Fruit fly (Drosophila melanogaster): ENCODE measurements around the gene Top1.
A peak's percentile ranks its signal among the peaks of the same experiment; 100 is the strongest.

The Top1 gene

DNA sequence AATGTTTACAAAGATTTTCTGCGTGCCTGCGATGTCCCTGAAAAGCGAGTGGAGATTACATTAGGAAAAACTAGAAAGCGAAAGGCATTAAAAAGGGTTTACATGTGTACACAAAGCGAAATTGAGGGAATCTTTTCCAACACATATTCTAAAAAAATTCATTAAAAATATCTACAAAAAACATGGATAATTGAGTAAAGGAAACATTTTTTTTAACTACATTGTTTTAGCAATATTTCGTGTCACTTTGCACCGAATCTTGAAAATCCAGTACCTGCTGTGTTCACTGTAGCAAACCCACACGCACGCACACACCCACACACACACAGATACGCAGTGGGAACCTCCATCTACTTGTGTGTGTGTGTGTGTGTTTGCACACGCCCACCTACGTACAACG, 15.1 kb upstream of the Top1 start (continued):
- TF ChIP-seq h (GFP tag; optimal IDR thresholded peaks at IDR 0.05) (peak; percentile 27), rgr (GFP tag; optimal IDR thresholded peaks at IDR 0.05) (no peak)

DNA sequence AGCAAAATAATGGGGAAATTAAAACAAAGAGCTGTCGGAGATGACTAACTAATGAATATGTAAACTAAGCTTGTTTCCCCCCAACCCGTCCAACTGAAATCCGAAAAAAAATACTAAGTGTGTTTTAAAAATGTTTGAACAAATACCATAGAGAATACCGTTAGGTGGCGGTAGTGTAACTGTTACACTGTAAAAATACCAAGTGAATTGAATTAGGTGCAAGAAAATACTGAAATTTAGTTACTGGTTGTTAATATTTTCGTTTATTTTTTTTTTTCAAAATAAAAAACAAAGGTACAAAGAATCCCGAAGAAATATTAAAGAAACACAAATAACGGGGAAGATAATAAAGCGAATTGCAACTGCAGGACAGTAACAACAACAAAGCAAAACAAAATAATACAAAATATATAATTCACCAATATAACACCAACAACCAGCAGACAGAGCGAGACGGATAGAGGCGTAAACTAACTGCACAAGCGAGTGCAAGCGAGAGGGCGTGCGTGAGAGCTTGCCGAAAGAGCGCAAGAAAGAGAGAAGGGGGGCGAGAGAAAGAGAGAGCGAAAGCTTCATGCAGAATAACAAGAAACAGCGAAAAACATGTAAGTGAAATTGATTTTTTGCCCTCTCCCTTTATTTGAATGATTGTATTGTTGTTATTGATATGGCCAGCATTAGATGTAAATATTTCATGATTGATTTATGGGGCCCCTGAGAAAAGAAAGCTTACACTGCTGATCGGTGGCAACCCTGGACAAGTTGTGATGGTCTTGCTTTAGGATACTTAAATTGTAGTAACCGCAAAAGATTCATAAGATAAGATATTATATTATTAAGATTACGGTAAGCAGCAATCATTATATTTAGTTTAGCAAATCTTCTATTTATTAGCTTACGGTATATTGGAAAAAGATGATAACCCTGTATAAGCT, 13.0 kb upstream of the Top1 start:
- TF ChIP-seq Jra (GFP tag; optimal IDR thresholded peaks at IDR 0.05) = no peak
- TF ChIP-seq h (GFP tag; optimal IDR thresholded peaks at IDR 0.05) = peak; percentile 15
- TF ChIP-seq CG32264 (GFP tag; optimal IDR thresholded peaks at IDR 0.05) = no peak
- TF ChIP-seq Hnf4 (GFP tag; optimal IDR thresholded peaks at IDR 0.05) = peak; percentile 28
- no peak for TF ChIP-seq ey (GFP tag; optimal IDR thresholded peaks at IDR 0.05)
- TF ChIP-seq Sp1 (GFP tag; optimal IDR thresholded peaks at IDR 0.05) = peak; percentile 15
- peak; percentile 9 for TF ChIP-seq brk (GFP tag; optimal IDR thresholded peaks at IDR 0.05)
- peak; percentile 2 for TF ChIP-seq rgr (GFP tag; optimal IDR thresholded peaks at IDR 0.05)
- no peak for TF ChIP-seq CrebA (GFP tag; optimal IDR thresholded peaks at IDR 0.05; ENCODE audit: borderline replicate concordance)
- TF ChIP-seq psq (GFP tag; optimal IDR thresholded peaks at IDR 0.05) = peak; percentile 74
- no peak for TF ChIP-seq Hr78 (GFP tag; optimal IDR thresholded peaks at IDR 0.05)
- TF ChIP-seq dl (GFP tag; optimal IDR thresholded peaks at IDR 0.05; ENCODE audit: insufficient read depth in 1 of 2, partially characterized antibody in 2 of 2) = peak; percentile 38 to 59
- no peak for TF ChIP-seq Myc (optimal IDR thresholded peaks at IDR 0.05)
- no peak for TF ChIP-seq Rel (GFP tag; optimal IDR thresholded peaks at IDR 0.05)
- TF ChIP-seq Rel (tag; optimal IDR thresholded peaks at IDR 0.05) = peak; percentile 67
- peak; percentile 44 for TF ChIP-seq jim (GFP tag; optimal IDR thresholded peaks at IDR 0.05)
- no peak for TF ChIP-seq fru (GFP tag; optimal IDR thresholded peaks at IDR 0.05)
- no peak for TF ChIP-seq usp (GFP tag; optimal IDR thresholded peaks at IDR 0.05)
- peak; percentile 58 for TF ChIP-seq Vsx2 (GFP tag; optimal IDR thresholded peaks at IDR 0.05; ENCODE audit: partially characterized antibody)
- TF ChIP-seq lola (GFP tag; optimal IDR thresholded peaks at IDR 0.05) = no peak
- peak; percentile 49 for TF ChIP-seq Dif (GFP tag; optimal IDR thresholded peaks at IDR 0.05; ENCODE audit: partially characterized antibody)
- peak; percentile 5 for TF ChIP-seq HLH106 (tag; optimal IDR thresholded peaks at IDR 0.05)
- no peak for TF ChIP-seq dsf (GFP tag; optimal IDR thresholded peaks at IDR 0.05; ENCODE audit: borderline replicate concordance)
- TF ChIP-seq br (GFP tag; optimal IDR thresholded peaks at IDR 0.05) = peak; percentile 3

DNA sequence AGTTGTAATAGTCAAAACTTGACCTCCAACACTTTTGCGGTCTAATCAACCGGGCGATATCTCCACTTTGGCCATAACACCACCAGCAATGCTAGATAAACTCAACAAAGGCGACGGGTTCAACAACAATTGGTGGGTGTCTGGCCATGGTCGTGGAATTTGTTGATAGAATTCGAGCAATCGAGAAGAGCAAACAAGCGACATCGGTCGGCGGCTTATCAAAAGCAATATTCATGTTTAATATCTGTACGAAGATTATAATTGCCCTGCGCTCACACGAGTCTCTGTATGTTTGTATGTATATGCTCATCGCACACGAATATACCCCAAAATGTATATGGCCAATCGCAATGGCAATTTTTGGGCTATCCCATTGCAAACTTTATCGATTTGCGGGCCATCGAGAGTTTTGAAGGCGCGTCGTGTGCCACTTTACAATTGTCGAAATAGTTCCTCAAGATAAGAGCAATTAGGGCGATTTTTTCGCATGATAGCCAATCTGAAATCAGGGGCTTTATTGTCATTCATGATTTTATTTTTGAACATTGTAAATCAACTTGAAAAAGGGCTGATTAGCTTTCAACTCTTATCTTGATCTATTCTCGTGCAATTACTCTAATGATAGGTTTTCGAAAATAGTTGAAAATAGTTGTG, 11.7 kb upstream of the Top1 start:
- TF ChIP-seq fru (GFP tag; optimal IDR thresholded peaks at IDR 0.05) = no peak
- TF ChIP-seq pan (optimal IDR thresholded peaks at IDR 0.05) = no peak
- TF ChIP-seq Myc (optimal IDR thresholded peaks at IDR 0.05) = no peak
- no peak for TF ChIP-seq Dif (GFP tag; optimal IDR thresholded peaks at IDR 0.05; ENCODE audit: partially characterized antibody)
- TF ChIP-seq Rel (GFP tag; optimal IDR thresholded peaks at IDR 0.05) = no peak
- peak; percentile 6 for TF ChIP-seq Rel (tag; optimal IDR thresholded peaks at IDR 0.05)
- no peak for TF ChIP-seq CG32264 (GFP tag; optimal IDR thresholded peaks at IDR 0.05)
- TF ChIP-seq OdsH (GFP tag; optimal IDR thresholded peaks at IDR 0.05) = no peak

DNA sequence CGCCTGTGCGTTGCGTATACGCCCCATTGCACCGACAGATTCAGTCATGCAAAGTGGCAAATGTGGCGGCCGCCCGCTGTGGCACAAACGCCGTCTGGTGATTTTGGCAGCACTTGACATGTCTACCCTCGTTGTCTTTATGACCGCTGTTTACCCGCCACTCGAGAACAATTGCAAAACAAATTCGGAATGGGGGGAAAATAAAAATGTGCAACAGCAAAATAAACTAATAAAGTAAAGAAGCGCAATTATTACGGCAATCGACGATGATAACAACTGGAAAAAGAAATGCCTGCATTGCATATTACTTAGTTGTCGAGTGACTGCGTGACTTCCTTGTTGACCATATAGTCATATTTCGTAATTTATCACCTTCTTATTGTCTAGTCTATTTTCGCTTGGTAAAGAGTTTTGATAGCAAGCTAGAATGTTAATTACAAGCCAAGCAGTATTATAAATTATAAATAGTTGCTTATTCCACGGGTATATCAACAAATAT, 10.8 kb upstream of the Top1 start:
- TF ChIP-seq rgr (GFP tag; optimal IDR thresholded peaks at IDR 0.05) (no peak), dsf (GFP tag; optimal IDR thresholded peaks at IDR 0.05; ENCODE audit: borderline replicate concordance) (no peak), ey (GFP tag; optimal IDR thresholded peaks at IDR 0.05) (no peak), CG32264 (GFP tag; optimal IDR thresholded peaks at IDR 0.05) (no peak), woc (GFP tag; optimal IDR thresholded peaks at IDR 0.05) (no peak), Vsx2 (GFP tag; optimal IDR thresholded peaks at IDR 0.05; ENCODE audit: partially characterized antibody) (no peak), Jra (GFP tag; optimal IDR thresholded peaks at IDR 0.05) (no peak), jim (GFP tag; optimal IDR thresholded peaks at IDR 0.05) (no peak), foxo (GFP tag; optimal IDR thresholded peaks at IDR 0.05) (no peak), CrebA (GFP tag; optimal IDR thresholded peaks at IDR 0.05; ENCODE audit: borderline replicate concordance) (no peak), N (GFP tag; optimal IDR thresholded peaks at IDR 0.05) (no peak), Mio (GFP tag; optimal IDR thresholded peaks at IDR 0.05) (no peak), Dif (GFP tag; optimal IDR thresholded peaks at IDR 0.05; ENCODE audit: partially characterized antibody) (no peak), usp (GFP tag; optimal IDR thresholded peaks at IDR 0.05) (no peak), Myc (optimal IDR thresholded peaks at IDR 0.05) (no peak), Sp1 (GFP tag; optimal IDR thresholded peaks at IDR 0.05) (no peak), dl (GFP tag; optimal IDR thresholded peaks at IDR 0.05; ENCODE audit: insufficient read depth in 1 of 2, partially characterized antibody in 2 of 2) (no peak), fru (GFP tag; optimal IDR thresholded peaks at IDR 0.05) (no peak)

All from whole organism, wandering third instar larva.